Fruit fly (Drosophila melanogaster): Measurements from ENCODE around the gene CG3213.

CG3213 gene

dm6 chr2L:3475948-3476347 lies 43.5 kb downstream of the CG3213 start (continued):
- TF ChIP-seq Bdp1 (GFP tag; optimal IDR thresholded peaks at IDR 0.05), result no peak
- no peak for TF ChIP-seq Blimp-1 (GFP tag; optimal IDR thresholded peaks at IDR 0.05)
- no peak for TF ChIP-seq gsb-n (tag; optimal IDR thresholded peaks at IDR 0.05)
- TF ChIP-seq NK7.1 (GFP tag; optimal IDR thresholded peaks at IDR 0.05), result peak; percentile 29
- no peak for TF ChIP-seq CG3163 (GFP tag; optimal IDR thresholded peaks at IDR 0.05)
- no peak for TF ChIP-seq CG33557 (GFP tag; optimal IDR thresholded peaks at IDR 0.05)
- peak; percentile 10 for TF ChIP-seq CG9609 (GFP tag; optimal IDR thresholded peaks at IDR 0.05)
- peak; percentile 27 for TF ChIP-seq Fer2 (tag; optimal IDR thresholded peaks at IDR 0.05)
- no peak for TF ChIP-seq Sin3A (optimal IDR thresholded peaks at IDR 0.05)
- no peak for TF ChIP-seq ftz-f1 (GFP tag; optimal IDR thresholded peaks at IDR 0.05)
- TF ChIP-seq jigr1 (GFP tag; IDR thresholded peaks at IDR 0.05), result no peak
- TF ChIP-seq sisA (GFP tag; IDR thresholded peaks at IDR 0.05), result peak; percentile 44
- TF ChIP-seq Gsc (GFP tag; IDR thresholded peaks at IDR 0.05), result no peak
- no peak for TF ChIP-seq ranshi (GFP tag; IDR thresholded peaks at IDR 0.05)
- no peak for TF ChIP-seq NC2α (GFP tag; optimal IDR thresholded peaks at IDR 0.05)
- TF ChIP-seq trem (tag; optimal IDR thresholded peaks at IDR 0.05), result no peak
- no peak for TF ChIP-seq CG18764 (GFP tag; optimal IDR thresholded peaks at IDR 0.05)
- TF ChIP-seq CG11247 (GFP tag; IDR thresholded peaks at IDR 0.05), result no peak
- no peak for TF ChIP-seq ap (GFP tag; IDR thresholded peaks at IDR 0.05)
- TF ChIP-seq vvl (GFP tag; IDR thresholded peaks at IDR 0.05), result peak; percentile 44
- TF ChIP-seq HLH4C (GFP tag; IDR thresholded peaks at IDR 0.05; ENCODE audit: partially characterized antibody), result no peak
- peak; percentile 1 for TF ChIP-seq CG16863 (GFP tag; optimal IDR thresholded peaks at IDR 0.05)
- TF ChIP-seq CG14441 (GFP tag; IDR thresholded peaks at IDR 0.05), result 0 out of 2 replicates have a peak, but pooled peaks have one; percentile 54
- peak; percentile 16 for TF ChIP-seq ems (GFP tag; optimal IDR thresholded peaks at IDR 0.05)
- no peak for TF ChIP-seq zf30C (GFP tag; optimal IDR thresholded peaks at IDR 0.05)
- TF ChIP-seq eve (GFP tag; optimal IDR thresholded peaks at IDR 0.05), result no peak
- no peak for TF ChIP-seq sim (GFP tag; IDR thresholded peaks at IDR 0.05)
- no peak for TF ChIP-seq Mes4 (GFP tag; optimal IDR thresholded peaks at IDR 0.05)
- no peak for TF ChIP-seq CkIIα-i1 (GFP tag; IDR thresholded peaks at IDR 0.05)
- TF ChIP-seq CG4360 (GFP tag; IDR thresholded peaks at IDR 0.05), result no peak
- TF ChIP-seq CG7987 (GFP tag; optimal IDR thresholded peaks at IDR 0.05), result peak; percentile 31
- no peak for TF ChIP-seq peb (GFP tag; IDR thresholded peaks at IDR 0.05)
- TF ChIP-seq prd (optimal IDR thresholded peaks at IDR 0.05), result no peak
- no peak for TF ChIP-seq prd (GFP tag; IDR thresholded peaks at IDR 0.05)
- TF ChIP-seq kah (GFP tag; optimal IDR thresholded peaks at IDR 0.05), result no peak
- TF ChIP-seq CG15514 (GFP tag; optimal IDR thresholded peaks at IDR 0.05), result no peak
- TF ChIP-seq ab (GFP tag; optimal IDR thresholded peaks at IDR 0.05), result no peak
- 0 out of 2 replicates have a peak, but pooled peaks have one; percentile 40 for TF ChIP-seq NFAT (GFP tag; IDR thresholded peaks at IDR 0.05)
- TF ChIP-seq Six4 (GFP tag; optimal IDR thresholded peaks at IDR 0.05), result peak; percentile 58
- peak; percentile 56 for TF ChIP-seq zfh2 (GFP tag; optimal IDR thresholded peaks at IDR 0.05)
- 0 out of 3 replicates have a peak, but pooled peaks have one; percentile 32 for TF ChIP-seq ase (GFP tag; IDR thresholded peaks at IDR 0.05)
- TF ChIP-seq gcm2 (GFP tag; optimal IDR thresholded peaks at IDR 0.05), result no peak
- TF ChIP-seq row (GFP tag; IDR thresholded peaks at IDR 0.05), result peak; percentile 82
- peak; percentile 46 for TF ChIP-seq CG10267 (tag; optimal IDR thresholded peaks at IDR 0.05)
- no peak for TF ChIP-seq Scr (GFP tag; IDR thresholded peaks at IDR 0.05; ENCODE audit: partially characterized antibody)
- no peak for TF ChIP-seq Sry-β (GFP tag; optimal IDR thresholded peaks at IDR 0.05)
- TF ChIP-seq CG9932 (GFP tag; IDR thresholded peaks at IDR 0.05), result peak; percentile 65
- no peak for TF ChIP-seq CG17612 (GFP tag; IDR thresholded peaks at IDR 0.05)
- TF ChIP-seq z (GFP tag; IDR thresholded peaks at IDR 0.05), result no peak
- no peak for TF ChIP-seq CG12299 (tag; optimal IDR thresholded peaks at IDR 0.05)
- TF ChIP-seq E2f1 (GFP tag; IDR thresholded peaks at IDR 0.05), result 0 out of 2 replicates have a peak, but pooled peaks have one; percentile 54
- TF ChIP-seq Ssrp (tag; optimal IDR thresholded peaks at IDR 0.05), result peak; percentile 50
- TF ChIP-seq pros (GFP tag; optimal IDR thresholded peaks at IDR 0.05), result no peak

Measured in whole organism, embryonic.